Worm (Caenorhabditis elegans) whole organism, late embryonic: ENCODE results near the gene F35F10.14.

Experiments
- C08G9.2 ChIP-seq: sonication (generic microtip); optimal IDR thresholded peaks from 2 replicates; lab custom pipeline; 2016; ENCODE audit warnings: mild to moderate bottlenecking, missing genetic modification characterization, moderate library complexity, missing compliant biosample characterization
- F13H6.1 ChIP-seq: sonication (generic microtip); optimal IDR thresholded peaks from 2 replicates; lab custom pipeline; 2016; ENCODE audit warnings: missing genetic modification characterization, missing compliant biosample characterization
- ceh-24 ChIP-seq: sonication (generic microtip); optimal IDR thresholded peaks from 2 replicates; lab custom pipeline; 2016; ENCODE audit warnings: mild to moderate bottlenecking, missing genetic modification characterization, missing compliant biosample characterization
- ets-4 ChIP-seq: sonication (generic microtip); optimal IDR thresholded peaks from 2 replicates; lab custom pipeline; 2016; ENCODE audit warnings: missing genetic modification characterization, missing compliant biosample characterization
- lin-11 ChIP-seq: fragments of 200-800 bp; sonication (Bioruptor generic); optimal IDR thresholded peaks from 2 replicates; lab custom pipeline; 2018; ENCODE audit warnings: mild to moderate bottlenecking, missing genetic modification characterization, missing compliant biosample characterization
- nfya-1 ChIP-seq: sonication (generic microtip); optimal IDR thresholded peaks from 2 replicates; lab custom pipeline; 2017; ENCODE audit warnings: missing genetic modification characterization, mild to moderate bottlenecking, missing compliant biosample characterization, antibody characterized with exemption, moderate library complexity
- pag-3 ChIP-seq: sonication (generic microtip); optimal IDR thresholded peaks from 2 replicates; lab custom pipeline; 2016; ENCODE audit warnings: missing compliant biosample characterization, missing genetic modification characterization, borderline replicate concordance
- pha-2 ChIP-seq: sonication (generic microtip); optimal IDR thresholded peaks from 2 replicates; lab custom pipeline; 2017; ENCODE audit warnings: mild to moderate bottlenecking, missing genetic modification characterization, missing compliant biosample characterization
- pqm-1 ChIP-seq: sonication (generic microtip); optimal IDR thresholded peaks from 2 replicates; lab custom pipeline; 2016; ENCODE audit warnings: missing genetic modification characterization, missing compliant biosample characterization
- sdc-2 ChIP-seq: sonication (generic microtip); optimal IDR thresholded peaks from 2 replicates; lab custom pipeline; 2016; ENCODE audit warnings: missing genotype, missing genetic modification characterization, missing compliant biosample characterization
- tbx-2 ChIP-seq: sonication (generic microtip); optimal IDR thresholded peaks from 2 replicates; lab custom pipeline; 2016; ENCODE audit warnings: missing genetic modification characterization, missing compliant biosample characterization
- unc-3 ChIP-seq, 2 experiments: fragments of 200-800 bp in 1 of 2; sonication (Bioruptor generic) in 1 of 2; sonication (generic microtip) in 1 of 2; conservative IDR thresholded peaks in 1 of 2; optimal IDR thresholded peaks in 1 of 2; 2 replicates each; pipeline versions ENCODE4 v1.3.6 to Lab custom; 2016 to 2022; ENCODE audit warnings: missing compliant biosample characterization in 2 of 2, missing genetic modification characterization in 2 of 2, missing genetic modification reagents in 1 of 2
- zip-5 ChIP-seq: sonication (generic microtip); optimal IDR thresholded peaks from 2 replicates; lab custom pipeline; 2016; ENCODE audit warnings: missing genetic modification characterization, missing compliant biosample characterization

- TF ChIP-seq sdc-2: no peak
- no peak for TF ChIP-seq tbx-2 (tag; lab: Kevin White, UChicago)
- TF ChIP-seq nfya-1 (tag; lab: Kevin White, UChicago): no peak
- TF ChIP-seq pqm-1 (tag; lab: Kevin White, UChicago): no peak
- TF ChIP-seq ceh-24: no peak
- TF ChIP-seq pha-2 (tag; lab: Kevin White, UChicago): no peak
- no peak for TF ChIP-seq ets-4 (tag; lab: Kevin White, UChicago)
- TF ChIP-seq lin-11: no peak
- no peak for TF ChIP-seq unc-3 (GFP tag; conservative IDR thresholded peaks at IDR 0.05; lab: Robert Waterston, UW)
- no peak for TF ChIP-seq unc-3 (tag; optimal IDR thresholded peaks at IDR 0.05; lab: Kevin White, UChicago)
- no peak for TF ChIP-seq pag-3 (tag; lab: Kevin White, UChicago)
- no peak for TF ChIP-seq F13H6.1
- TF ChIP-seq zip-5 (tag; lab: Kevin White, UChicago): no peak
- no peak for TF ChIP-seq C08G9.2 (tag; lab: Kevin White, UChicago)
Observed at ce11 chrV:3312067-3312666, 7.7 kb downstream of the F35F10.14 start, which contains the start of gene arrd-18.
